Fruit fly (Drosophila melanogaster) whole organism, embryonic: Measurements from ENCODE around the gene Sik2.

Source experiments
- Aef1 ChIP-seq: fragments of 200-800 bp; sonication (Bioruptor generic); IDR thresholded peaks from 3 replicates; pipeline ENCODE4 v1.3.6; 2022; ENCODE audit warnings: missing biosample characterization, missing genetic modification characterization
- CG10462 ChIP-seq: fragments of 200-800 bp; sonication (Bioruptor generic); optimal IDR thresholded peaks from 2 replicates; lab custom pipeline; 2016; ENCODE audit warnings: missing biosample characterization, missing genetic modification characterization
- CG10979 ChIP-seq: fragments of 200-800 bp; sonication (Bioruptor generic); optimal IDR thresholded peaks from 2 replicates; lab custom pipeline; 2018; ENCODE audit warnings: missing biosample characterization, mild to moderate bottlenecking, missing genetic modification characterization, moderate library complexity
- CG11456 ChIP-seq: fragments of 200-800 bp; sonication (Bioruptor generic); IDR thresholded peaks from 3 replicates; pipeline ENCODE4 v1.3.6; 2022; ENCODE audit warnings: missing biosample characterization, missing genetic modification characterization
- CG13424 ChIP-seq: fragments of 200-800 bp; sonication (Bioruptor generic); optimal IDR thresholded peaks from 2 replicates; lab custom pipeline; 2019; ENCODE audit warnings: missing biosample characterization, mild to moderate bottlenecking, missing genetic modification characterization, moderate library complexity
- CG15011 ChIP-seq: fragments of 200-800 bp; sonication (Bioruptor generic); optimal IDR thresholded peaks from 3 replicates; lab custom pipeline; 2018; ENCODE audit warnings: missing biosample characterization, mild to moderate bottlenecking, missing genetic modification characterization
- CG17912 ChIP-seq: fragments of 200-800 bp; sonication (Bioruptor generic); optimal IDR thresholded peaks from 2 replicates; lab custom pipeline; 2018; ENCODE audit warnings: missing biosample characterization, mild to moderate bottlenecking, missing genetic modification characterization
- CG2712 ChIP-seq: fragments of 200-800 bp; optimal IDR thresholded peaks from 3 replicates; lab custom pipeline; 2019; ENCODE audit warnings: missing biosample characterization, mild to moderate bottlenecking, missing genetic modification characterization, moderate library complexity
- CG32532 ChIP-seq: fragments of 200-800 bp; sonication (Bioruptor generic); IDR thresholded peaks from 2 replicates; pipeline ENCODE4 v1.3.6; 2022; ENCODE audit warnings: missing biosample characterization, missing genetic modification characterization
- CG34224 ChIP-seq: fragments of 200-800 bp; sonication (Bioruptor generic); IDR thresholded peaks from 3 replicates; pipeline ENCODE4 v1.3.6; 2022; ENCODE audit warnings: missing biosample characterization, missing genetic modification characterization; ENCODE audit not compliant: partially characterized antibody
- CG6254 ChIP-seq: fragments of 200-800 bp; sonication (Bioruptor generic); optimal IDR thresholded peaks from 3 replicates; lab custom pipeline; 2017; ENCODE audit warnings: mild to moderate bottlenecking, missing biosample characterization, missing genetic modification reagents, missing genetic modification characterization
- CG7357 ChIP-seq: fragments of 200-800 bp; sonication (Bioruptor generic); IDR thresholded peaks from 3 replicates; pipeline ENCODE4 v1.3.6; 2022; ENCODE audit warnings: missing biosample characterization, missing genetic modification characterization
- CG8290 ChIP-seq, 3 experiments: fragments of 200-800 bp; sonication (Bioruptor generic); optimal IDR thresholded peaks; 2 replicates each; lab custom pipeline; 2016 to 2019; ENCODE audit warnings: missing biosample characterization in 3 of 3, missing genetic modification characterization in 3 of 3, mild to moderate bottlenecking in 2 of 3, moderate library complexity in 1 of 3
- CkIIα-i1 ChIP-seq: fragments of 200-800 bp; sonication (Bioruptor generic); IDR thresholded peaks from 2 replicates; pipeline ENCODE4 v1.3.6; 2022; ENCODE audit warnings: missing biosample characterization, missing genetic modification characterization
- Dad ChIP-seq: fragments of 200-800 bp; sonication (Bioruptor generic); optimal IDR thresholded peaks from 3 replicates; lab custom pipeline; 2016; ENCODE audit warnings: missing biosample characterization, missing genetic modification characterization
- Deaf1 ChIP-seq: fragments of 200-800 bp; optimal IDR thresholded peaks from 3 replicates; lab custom pipeline; 2019; ENCODE audit warnings: missing biosample characterization, mild to moderate bottlenecking, missing genetic modification characterization, moderate library complexity
- HHEX ChIP-seq: fragments of 200-800 bp; sonication (Bioruptor generic); optimal IDR thresholded peaks from 3 replicates; lab custom pipeline; 2017; ENCODE audit warnings: missing biosample characterization, mild to moderate bottlenecking, missing genetic modification characterization, missing genetic modification reagents
- Jarid2 ChIP-seq: fragments of 200-800 bp; sonication (Bioruptor generic); optimal IDR thresholded peaks from 3 replicates; lab custom pipeline; 2017; ENCODE audit warnings: mild to moderate bottlenecking, missing biosample characterization, missing genetic modification reagents, missing genetic modification characterization
- Mad ChIP-seq: fragments of 200-800 bp; sonication (Bioruptor generic); optimal IDR thresholded peaks from 2 replicates; lab custom pipeline; 2016; ENCODE audit warnings: missing biosample characterization, missing genetic modification characterization
- Med ChIP-seq: fragments of 200-800 bp; sonication (Bioruptor generic); peaks from one replicate; lab custom pipeline; 2016; ENCODE audit warnings: missing biosample characterization, missing genetic modification characterization, mild to moderate bottlenecking, inconsistent platforms, moderate library complexity
- Mes4 ChIP-seq: fragments of 200-800 bp; sonication (Bioruptor generic); optimal IDR thresholded peaks from 2 replicates; lab custom pipeline; 2016; ENCODE audit warnings: missing biosample characterization, missing genetic modification characterization
- NC2β ChIP-seq: fragments of 200-800 bp; sonication (Bioruptor generic); optimal IDR thresholded peaks from 2 replicates; lab custom pipeline; 2016; ENCODE audit warnings: missing biosample characterization, missing genetic modification characterization
- NK7.1 ChIP-seq: fragments of 200-800 bp; sonication (Bioruptor generic); optimal IDR thresholded peaks from 3 replicates; lab custom pipeline; 2016; ENCODE audit warnings: missing biosample characterization, missing genetic modification characterization
- Neu2 ChIP-seq: fragments of 200-800 bp; sonication (Bioruptor generic); optimal IDR thresholded peaks from 3 replicates; lab custom pipeline; 2016; ENCODE audit warnings: missing biosample characterization, missing genetic modification characterization, borderline replicate concordance
- PHDP ChIP-seq: fragments of 200-800 bp; sonication (Bioruptor generic); optimal IDR thresholded peaks from 3 replicates; lab custom pipeline; 2018; ENCODE audit warnings: missing biosample characterization, mild to moderate bottlenecking, missing genetic modification characterization, moderate library complexity
- Pdp1 ChIP-seq, 2 experiments: fragments of 200-800 bp; sonication (Bioruptor generic); optimal IDR thresholded peaks; 3 replicates each; lab custom pipeline; 2016; ENCODE audit warnings: missing biosample characterization in 2 of 2, missing genetic modification characterization in 2 of 2, mild to moderate bottlenecking in 1 of 2, moderate library complexity in 1 of 2
- Sin3A ChIP-seq: fragments of >200 bp; optimal IDR thresholded peaks from 2 replicates; lab custom pipeline; 2018
- Sox100B ChIP-seq: fragments of 200-800 bp; sonication (Bioruptor generic); optimal IDR thresholded peaks from 3 replicates; lab custom pipeline; 2018; ENCODE audit warnings: missing biosample characterization, mild to moderate bottlenecking, missing genetic modification characterization
- Xrp1 ChIP-seq: fragments of 200-800 bp; sonication (Bioruptor generic); IDR thresholded peaks from 2 replicates; pipeline ENCODE4 v1.3.6; 2022; ENCODE audit warnings: missing biosample characterization, missing genetic modification characterization
- aop ChIP-seq: fragments of 200-800 bp; sonication (Bioruptor generic); IDR thresholded peaks from 2 replicates; pipeline ENCODE4 v1.3.6; 2022; ENCODE audit warnings: missing biosample characterization, missing genetic modification characterization
- ato ChIP-seq: fragments of 200-800 bp; sonication (Bioruptor generic); IDR thresholded peaks from 2 replicates; pipeline ENCODE4 v1.3.6; 2022; ENCODE audit warnings: missing biosample characterization, missing genetic modification characterization; ENCODE audit not compliant: partially characterized antibody
- bab2 ChIP-seq: fragments of 200-800 bp; sonication (Bioruptor generic); optimal IDR thresholded peaks from 2 replicates; lab custom pipeline; 2016; ENCODE audit warnings: missing biosample characterization, missing genetic modification characterization
- bigmax ChIP-seq: fragments of 200-800 bp; sonication (Bioruptor generic); optimal IDR thresholded peaks from 2 replicates; lab custom pipeline; 2018; ENCODE audit warnings: missing biosample characterization, mild to moderate bottlenecking, missing genetic modification characterization
- crp ChIP-seq, 2 experiments: fragments of 200-800 bp; sonication (Bioruptor generic); optimal IDR thresholded peaks; 2 replicates in 1 of 2; 3 replicates in 1 of 2; lab custom pipeline; 2017; ENCODE audit warnings: missing biosample characterization in 2 of 2, missing genetic modification characterization in 2 of 2, mild to moderate bottlenecking in 1 of 2, moderate library complexity in 1 of 2
- danr ChIP-seq: fragments of 200-800 bp; sonication (Bioruptor generic); IDR thresholded peaks from 2 replicates; pipeline ENCODE4 v1.3.6; 2022; ENCODE audit warnings: missing biosample characterization, missing genetic modification characterization
- esg ChIP-seq: fragments of 200-800 bp; sonication (Bioruptor generic); conservative IDR thresholded peaks from 2 replicates; pipeline ENCODE4 v1.3.6; 2022; ENCODE audit warnings: missing biosample characterization, missing genetic modification characterization
- eve ChIP-seq, 2 experiments: fragments of >200 bp; optimal IDR thresholded peaks; 2 replicates each; lab custom pipeline; 2017; ENCODE audit warnings: missing biosample characterization in 2 of 2, missing genetic modification characterization in 2 of 2
- hth ChIP-seq: fragments of >200 bp; optimal IDR thresholded peaks from 2 replicates; lab custom pipeline; 2017; ENCODE audit warnings: inconsistent platforms
- jumu ChIP-seq: fragments of 200-800 bp; sonication (Bioruptor generic); optimal IDR thresholded peaks from 3 replicates; lab custom pipeline; 2016; ENCODE audit warnings: missing biosample characterization, missing genetic modification characterization
- lbe ChIP-seq: fragments of 200-800 bp; sonication (Bioruptor generic); optimal IDR thresholded peaks from 2 replicates; lab custom pipeline; 2016; ENCODE audit warnings: missing biosample characterization, mild to moderate bottlenecking, missing genetic modification characterization
- onecut ChIP-seq: fragments of 200-800 bp; sonication (Bioruptor generic); IDR thresholded peaks from 2 replicates; pipeline ENCODE4 v1.3.6; 2022; ENCODE audit warnings: missing biosample characterization, missing genetic modification characterization
- prd ChIP-seq, 3 experiments: fragments of >200 bp in 2 of 3; fragments of 200-800 bp in 1 of 3; sonication (Bioruptor generic) in 1 of 3; optimal IDR thresholded peaks in 2 of 3; IDR thresholded peaks in 1 of 3; 2 replicates in 2 of 3; 3 replicates in 1 of 3; pipeline versions ENCODE4 v1.3.6 to Lab custom; 2017 to 2022; ENCODE audit warnings: missing biosample characterization in 1 of 3, missing genetic modification characterization in 1 of 3
- psq ChIP-seq: fragments of 200-800 bp; sonication (Bioruptor generic); optimal IDR thresholded peaks from 2 replicates; lab custom pipeline; 2017; ENCODE audit warnings: missing biosample characterization, missing genetic modification characterization
- row ChIP-seq: fragments of 200-800 bp; sonication (Bioruptor generic); IDR thresholded peaks from 3 replicates; pipeline ENCODE4 v1.3.6; 2022; ENCODE audit warnings: missing biosample characterization, missing genetic modification characterization
- run ChIP-seq: fragments of 200-800 bp; sonication (Bioruptor generic); optimal IDR thresholded peaks from 3 replicates; lab custom pipeline; 2018; ENCODE audit warnings: missing biosample characterization, mild to moderate bottlenecking, missing genetic modification characterization
- scrt ChIP-seq: fragments of 200-800 bp; sonication (Bioruptor generic); optimal IDR thresholded peaks from 2 replicates; lab custom pipeline; 2018; ENCODE audit warnings: missing biosample characterization, mild to moderate bottlenecking, missing genetic modification characterization, moderate library complexity
- tin ChIP-seq: fragments of 200-800 bp; sonication (Bioruptor generic); optimal IDR thresholded peaks from 3 replicates; lab custom pipeline; 2016; ENCODE audit warnings: missing biosample characterization, missing genetic modification characterization

Sik2 gene

DNA sequence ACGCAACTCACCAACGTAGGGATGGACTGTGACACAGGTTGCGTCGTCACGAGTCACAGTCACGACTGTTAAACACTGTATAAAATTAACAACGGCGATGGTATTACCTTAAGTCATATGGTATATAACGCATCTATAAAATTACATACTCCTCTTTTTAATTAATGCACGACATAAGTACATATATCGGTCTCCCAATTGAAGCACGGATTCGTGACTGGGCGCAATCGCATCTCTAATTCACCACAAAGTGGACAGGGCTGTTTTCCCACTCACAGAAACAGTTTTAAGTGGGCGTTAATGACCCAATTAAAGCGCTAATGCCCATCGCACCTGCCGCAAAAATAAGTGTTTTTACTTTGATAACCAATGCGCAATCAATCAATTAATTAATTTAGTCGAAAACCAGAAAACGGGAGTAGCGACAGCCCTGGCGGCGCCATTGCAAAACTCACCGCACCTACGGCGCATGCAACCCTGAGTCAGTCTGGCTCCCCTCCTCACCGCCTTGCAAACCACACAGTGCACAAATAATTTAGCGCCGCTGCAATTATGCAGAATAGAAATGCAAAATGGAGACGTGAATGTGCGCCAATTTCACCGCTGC, 20.3 kb downstream of the Sik2 start, which contains the start of gene CG4313 (continued):
- TF ChIP-seq CG32532 (GFP tag; lab: Robert Waterston, UW) = peak; percentile 77
- peak; percentile 52 for TF ChIP-seq HHEX (GFP tag; lab: Kevin White, UChicago)
- no peak for TF ChIP-seq CG15011 (GFP tag; lab: Kevin White, UChicago)
- peak; percentile 55 for TF ChIP-seq lbe (GFP tag; lab: Kevin White, UChicago)
- no peak for TF ChIP-seq CG10462 (GFP tag; lab: Kevin White, UChicago)
- no peak for TF ChIP-seq Neu2 (GFP tag; lab: Kevin White, UChicago)
- TF ChIP-seq Deaf1 (tag; lab: Kevin White, UChicago) = peak; percentile 36
- TF ChIP-seq CG2712 (tag; lab: Kevin White, UChicago) = peak; percentile 71
- TF ChIP-seq Mes4 (GFP tag; lab: Kevin White, UChicago) = peak; percentile 60
- TF ChIP-seq Jarid2 = no peak
- no peak for TF ChIP-seq aop (GFP tag; lab: Robert Waterston, UW)
- peak; percentile 89 for TF ChIP-seq CG34224 (GFP tag; lab: Robert Waterston, UW)
- peak; percentile 75 for TF ChIP-seq Sin3A (lab: Kevin White, UChicago)
- peak; percentile 38 for TF ChIP-seq Sox100B (GFP tag; lab: Kevin White, UChicago)
- TF ChIP-seq CG11456 (GFP tag; lab: Robert Waterston, UW) = peak; percentile 67; the same call in 2 of the 3 replicates
- peak; percentile 67; the same call in 1 of the 2 replicates for TF ChIP-seq Xrp1 (GFP tag; lab: Robert Waterston, UW)
- TF ChIP-seq bab2 (GFP tag; lab: Kevin White, UChicago) = peak; percentile 75
- no peak for TF ChIP-seq prd (optimal IDR thresholded peaks at IDR 0.05; lab: Kevin White, UChicago)
- TF ChIP-seq prd (GFP tag; IDR thresholded peaks at IDR 0.05; lab: Robert Waterston, UW) = peak; percentile 70
- no peak for TF ChIP-seq run (tag; lab: Kevin White, UChicago)
- TF ChIP-seq eve (GFP tag; optimal IDR thresholded peaks at IDR 0.05; lab: Kevin White, UChicago) = no peak
- TF ChIP-seq scrt (GFP tag; lab: Kevin White, UChicago) = peak; percentile 44
- peak; percentile 73 for TF ChIP-seq CG8290 (GFP tag; optimal IDR thresholded peaks at IDR 0.05; lab: Kevin White, UChicago)
- peak in 1 of 2 experiments; percentile 87 for TF ChIP-seq CG8290 (tag; optimal IDR thresholded peaks at IDR 0.05; lab: Kevin White, UChicago)
- TF ChIP-seq Dad (GFP tag; lab: Kevin White, UChicago) = peak; percentile 35
- TF ChIP-seq tin = peak; percentile 82
- TF ChIP-seq CG17912 (GFP tag; lab: Kevin White, UChicago) = no peak
- TF ChIP-seq CG7357 (GFP tag; lab: Robert Waterston, UW) = peak; percentile 69
- TF ChIP-seq jumu (GFP tag; lab: Kevin White, UChicago) = peak; percentile 60
- peak; percentile 14 for TF ChIP-seq Mad (GFP tag; lab: Kevin White, UChicago)
- TF ChIP-seq Med (GFP tag; lab: Kevin White, UChicago) = peak; percentile 95
- TF ChIP-seq row (GFP tag; lab: Robert Waterston, UW) = peak; percentile 95
- peak; percentile 52 for TF ChIP-seq PHDP (tag; lab: Kevin White, UChicago)
- TF ChIP-seq Aef1 (GFP tag; lab: Robert Waterston, UW) = peak; percentile 61
- TF ChIP-seq onecut (GFP tag; lab: Robert Waterston, UW) = no peak
- no peak for TF ChIP-seq hth
- 0 out of 2 replicates have a peak, but pooled peaks have one; percentile 51 for TF ChIP-seq danr (GFP tag; lab: Robert Waterston, UW)
- no peak for TF ChIP-seq psq (GFP tag; lab: Kevin White, UChicago)
- TF ChIP-seq CG10979 (tag; lab: Kevin White, UChicago) = peak; percentile 55
- TF ChIP-seq CG13424 (tag; lab: Kevin White, UChicago) = peak; percentile 77
- TF ChIP-seq bigmax (GFP tag; lab: Kevin White, UChicago) = no peak
- TF ChIP-seq NC2β (GFP tag; lab: Kevin White, UChicago) = peak; percentile 49
- TF ChIP-seq CG6254 (GFP tag; lab: Kevin White, UChicago) = peak; percentile 4
- TF ChIP-seq CkIIα-i1 (GFP tag; lab: Robert Waterston, UW) = no peak
- peak in 1 of 2 experiments; percentile 10 for TF ChIP-seq crp (GFP tag; optimal IDR thresholded peaks at IDR 0.05; lab: Kevin White, UChicago)
- TF ChIP-seq esg (GFP tag; lab: Robert Waterston, UW) = peak; percentile 34; the same call in 1 of the 2 replicates
- TF ChIP-seq NK7.1 (GFP tag; lab: Kevin White, UChicago) = peak; percentile 26
- peak; percentile 71 to 79 for TF ChIP-seq Pdp1 (GFP tag; optimal IDR thresholded peaks at IDR 0.05; lab: Kevin White, UChicago)
- peak; percentile 68 for TF ChIP-seq ato (GFP tag; lab: Robert Waterston, UW)
